Worm (Caenorhabditis elegans) whole organism, mixed stage, embryonic: ENCODE results near the gene drd-50.

ENCODE experiments used
- M03D4.4 ChIP-seq: sonication (generic microtip); optimal IDR thresholded peaks from 2 replicates; lab custom pipeline; 2017; ENCODE audit warnings: mild to moderate bottlenecking, missing genetic modification characterization, missing compliant biosample characterization
- bed-3 ChIP-seq: fragments of 200-800 bp; sonication (Bioruptor generic); optimal IDR thresholded peaks from 3 replicates; lab custom pipeline; 2018; ENCODE audit warnings: mild to moderate bottlenecking, missing genetic modification characterization, moderate library complexity, missing compliant biosample characterization
- blmp-1 ChIP-seq: fragments of 150-350 bp; optimal IDR thresholded peaks from 2 replicates; lab custom pipeline; 2014; ENCODE audit warnings: missing biosample characterization, missing genetic modification characterization
- ceh-39 ChIP-seq: fragments of 150-350 bp; optimal IDR thresholded peaks from 2 replicates; lab custom pipeline; 2014; ENCODE audit warnings: missing biosample characterization, missing genetic modification characterization
- ceh-43 ChIP-seq: fragments of 200-800 bp; sonication (Bioruptor generic); optimal IDR thresholded peaks from 2 replicates; lab custom pipeline; 2018; ENCODE audit warnings: mild to moderate bottlenecking, missing genetic modification characterization, moderate library complexity, missing compliant biosample characterization
- ceh-83 ChIP-seq: fragments of 200-800 bp; sonication (Bioruptor generic); optimal IDR thresholded peaks from 2 replicates; lab custom pipeline; 2018; ENCODE audit warnings: mild to moderate bottlenecking, missing genetic modification characterization, missing compliant biosample characterization
- cnd-1 ChIP-seq: fragments of 200-800 bp; sonication (Bioruptor generic); optimal IDR thresholded peaks from 2 replicates; lab custom pipeline; 2018; ENCODE audit warnings: mild to moderate bottlenecking, missing genetic modification characterization, missing compliant biosample characterization
- drap-1 ChIP-seq: fragments of 200-800 bp; sonication (Bioruptor generic); optimal IDR thresholded peaks from 3 replicates; lab custom pipeline; 2018; ENCODE audit warnings: mild to moderate bottlenecking, missing genetic modification characterization, missing compliant biosample characterization
- elt-1 ChIP-seq: sonication (generic microtip); optimal IDR thresholded peaks from 2 replicates; lab custom pipeline; 2017; ENCODE audit warnings: missing genetic modification characterization, mild to moderate bottlenecking, missing compliant biosample characterization, antibody characterized with exemption, moderate library complexity, borderline replicate concordance; ENCODE audit not compliant: insufficient read depth
- elt-3 ChIP-seq: fragments of 150-350 bp; optimal IDR thresholded peaks from 2 replicates; lab custom pipeline; 2014; ENCODE audit warnings: missing biosample characterization, missing genetic modification characterization
- flh-1 ChIP-seq: fragments of 200-800 bp; sonication (Bioruptor generic); optimal IDR thresholded peaks from 2 replicates; lab custom pipeline; 2018; ENCODE audit warnings: mild to moderate bottlenecking, missing genetic modification characterization, moderate library complexity, missing compliant biosample characterization
- ham-2 ChIP-seq: fragments of 200-800 bp; sonication (Bioruptor generic); optimal IDR thresholded peaks from 2 replicates; lab custom pipeline; 2018; ENCODE audit warnings: mild to moderate bottlenecking, missing genetic modification characterization, missing compliant biosample characterization
- hlh-1 ChIP-seq: fragments of 150-350 bp; optimal IDR thresholded peaks from 2 replicates; lab custom pipeline; 2014; ENCODE audit warnings: missing biosample characterization, missing genetic modification reagents, missing genetic modification characterization
- lin-13 ChIP-seq: fragments of 150-350 bp; optimal IDR thresholded peaks from 2 replicates; lab custom pipeline; 2014; ENCODE audit warnings: missing biosample characterization, missing genetic modification characterization
- lin-32 ChIP-seq: fragments of 200-800 bp; sonication (Bioruptor generic); optimal IDR thresholded peaks from 2 replicates; lab custom pipeline; 2018; ENCODE audit warnings: mild to moderate bottlenecking, missing genetic modification characterization, missing compliant biosample characterization
- mab-5 ChIP-seq: fragments of 150-350 bp; optimal IDR thresholded peaks from 2 replicates; lab custom pipeline; 2014; ENCODE audit warnings: missing biosample characterization, missing genetic modification characterization
- mep-1 ChIP-seq: fragments of 150-350 bp; optimal IDR thresholded peaks from 2 replicates; lab custom pipeline; 2017; ENCODE audit warnings: missing biosample characterization, missing genetic modification reagents, missing genetic modification characterization, inconsistent platforms
- mls-2 ChIP-seq: sonication (generic microtip); optimal IDR thresholded peaks from 2 replicates; lab custom pipeline; 2016; ENCODE audit warnings: mild to moderate bottlenecking, missing genetic modification characterization, moderate library complexity, missing compliant biosample characterization
- nhr-12 ChIP-seq: fragments of 150-350 bp; optimal IDR thresholded peaks from 2 replicates; lab custom pipeline; 2014; ENCODE audit warnings: missing biosample characterization, missing genetic modification characterization
- nhr-2 ChIP-seq: fragments of 150-350 bp; optimal IDR thresholded peaks from 2 replicates; lab custom pipeline; 2014; ENCODE audit warnings: missing biosample characterization, missing genetic modification characterization
- nhr-237 ChIP-seq: fragments of 150-350 bp; optimal IDR thresholded peaks from 2 replicates; lab custom pipeline; 2014; ENCODE audit warnings: missing biosample characterization, missing genetic modification characterization
- nhr-28 ChIP-seq: fragments of 150-350 bp; optimal IDR thresholded peaks from 2 replicates; lab custom pipeline; 2014; ENCODE audit warnings: missing biosample characterization, missing genetic modification characterization
- nhr-76 ChIP-seq: sonication (generic microtip); optimal IDR thresholded peaks from 2 replicates; lab custom pipeline; 2017; ENCODE audit warnings: missing biosample characterization, missing genetic modification characterization
- pha-4 ChIP-seq: fragments of 150-350 bp; optimal IDR thresholded peaks from 2 replicates; lab custom pipeline; 2018; ENCODE audit warnings: missing biosample characterization, missing genetic modification reagents, missing genetic modification characterization
- snpc-4 ChIP-seq: fragments of 150-350 bp; optimal IDR thresholded peaks from 2 replicates; lab custom pipeline; 2014; ENCODE audit warnings: missing biosample characterization, missing genetic modification characterization
- sptf-1 ChIP-seq: sonication (generic microtip); optimal IDR thresholded peaks from 2 replicates; lab custom pipeline; 2017; ENCODE audit warnings: mild to moderate bottlenecking, missing genetic modification characterization, moderate library complexity, missing compliant biosample characterization
- tbx-8 ChIP-seq: fragments of 200-800 bp; sonication (Bioruptor generic); optimal IDR thresholded peaks from 2 replicates; lab custom pipeline; 2018; ENCODE audit warnings: mild to moderate bottlenecking, missing genetic modification characterization, moderate library complexity, missing compliant biosample characterization
- unc-120 ChIP-seq: sonication (generic microtip); optimal IDR thresholded peaks from 2 replicates; lab custom pipeline; 2017; ENCODE audit warnings: missing genetic modification characterization, missing compliant biosample characterization; ENCODE audit not compliant: poor library complexity, severe bottlenecking
- unc-39 ChIP-seq: fragments of 150-350 bp; optimal IDR thresholded peaks from 2 replicates; lab custom pipeline; 2014; ENCODE audit warnings: missing biosample characterization, missing genetic modification characterization
- unc-62 ChIP-seq: fragments of 150-350 bp; optimal IDR thresholded peaks from 2 replicates; lab custom pipeline; 2014; ENCODE audit warnings: missing biosample characterization, missing genetic modification reagents, missing genetic modification characterization
- zip-8 ChIP-seq: fragments of 150-350 bp; optimal IDR thresholded peaks from 2 replicates; lab custom pipeline; 2014; ENCODE audit warnings: missing biosample characterization, missing genetic modification characterization
- ztf-11 ChIP-seq: fragments of 150-350 bp; optimal IDR thresholded peaks from 2 replicates; lab custom pipeline; 2014; ENCODE audit warnings: missing biosample characterization, missing genetic modification characterization

drd-50 gene

DNA sequence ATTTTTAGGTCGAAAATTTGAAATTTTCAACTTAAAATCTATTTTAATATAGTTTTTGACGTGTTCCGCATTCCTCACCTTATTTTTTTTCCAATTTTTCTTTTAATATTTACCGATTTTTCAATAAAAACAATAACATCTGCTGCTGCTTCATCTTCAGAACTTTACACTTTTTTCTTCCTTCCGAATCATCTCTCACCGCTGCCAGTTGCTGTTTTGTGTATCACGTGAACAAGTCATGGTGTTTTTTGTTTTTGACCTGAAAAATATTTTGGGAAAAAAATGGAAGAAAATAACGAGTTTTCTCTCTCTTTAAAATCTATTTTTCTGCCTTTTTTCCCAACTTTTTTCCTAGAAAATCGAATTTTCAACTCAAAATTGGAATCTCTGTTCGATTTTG lies 17.8 kb upstream of the drd-50 start:
- TF ChIP-seq tbx-8 (GFP tag; lab: Kevin White, UChicago) (no peak), hlh-1 (peak; percentile 13)

DNA sequence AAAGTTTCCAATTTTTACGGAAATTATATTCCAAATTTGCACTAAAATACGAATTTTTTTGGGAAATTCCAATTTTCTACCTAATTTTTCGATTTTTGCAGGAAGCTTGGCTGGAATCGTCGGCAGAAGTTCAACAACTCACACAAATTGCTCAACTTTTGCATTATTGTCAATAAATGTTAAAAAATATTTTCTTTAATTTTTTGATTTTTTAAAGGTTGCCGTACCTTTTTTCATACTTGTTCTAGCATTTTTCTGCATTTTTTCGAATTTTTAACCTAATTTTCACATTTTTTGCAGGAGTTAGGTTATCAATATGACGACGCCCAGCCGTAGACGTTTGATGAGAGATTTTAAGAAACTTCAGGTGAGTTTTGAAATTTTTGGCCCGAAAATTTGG lies 14.8 kb upstream of the drd-50 start, which contains the start of gene ubc-1:
ubc-1 (plus strand) TSS at position 301 of the 400 bp plus-strand sequence.
- no peak for TF ChIP-seq nhr-76
- TF ChIP-seq nhr-237 (tag; lab: Kevin White, UChicago): no peak
- TF ChIP-seq nhr-28 (tag; lab: Kevin White, UChicago): no peak
- no peak for TF ChIP-seq unc-120 (tag; lab: Kevin White, UChicago)
- no peak for TF ChIP-seq nhr-12 (tag; lab: Kevin White, UChicago)
- TF ChIP-seq sptf-1 (tag; lab: Kevin White, UChicago): no peak
- no peak for TF ChIP-seq bed-3 (GFP tag; lab: Kevin White, UChicago)
- TF ChIP-seq unc-39 (tag; lab: Kevin White, UChicago): no peak
- no peak for TF ChIP-seq drap-1 (GFP tag; lab: Kevin White, UChicago)
- TF ChIP-seq ztf-11: no peak
- no peak for TF ChIP-seq mep-1 (tag; lab: Kevin White, UChicago)
- TF ChIP-seq mab-5 (tag; lab: Kevin White, UChicago): no peak
- TF ChIP-seq unc-62: no peak
- TF ChIP-seq flh-1 (GFP tag; lab: Kevin White, UChicago): no peak

DNA sequence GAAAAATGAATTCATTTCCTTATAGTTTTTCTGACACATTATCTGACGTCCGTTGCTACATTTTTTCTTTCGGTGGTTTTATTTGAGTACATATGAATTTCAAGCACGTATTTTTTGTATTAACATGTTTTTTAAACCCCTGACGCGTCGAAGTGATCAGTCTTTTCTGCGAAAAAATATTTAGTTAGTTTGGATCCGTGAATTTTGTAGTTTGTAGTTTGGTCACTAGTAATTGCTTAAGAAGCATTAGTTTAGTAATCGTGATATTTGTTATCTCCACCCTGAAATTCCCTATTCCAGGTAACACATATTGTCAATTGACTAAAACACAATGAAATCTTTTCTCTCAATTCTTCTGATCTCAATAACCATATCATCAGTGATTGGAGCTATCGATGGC lies 8.8 kb upstream of the drd-50 start, which contains the start of gene C35B1.7:
C35B1.7 (plus strand) TSS at position 301 of the 400 bp plus-strand sequence.
- TF ChIP-seq blmp-1 (tag; lab: Kevin White, UChicago) (no peak), mls-2 (no peak), nhr-237 (tag; lab: Kevin White, UChicago) (no peak), ceh-83 (GFP tag; lab: Kevin White, UChicago) (no peak), sptf-1 (tag; lab: Kevin White, UChicago) (no peak), nhr-76 (no peak)

ce11 chrIV:4112387-4112786 lies 5.1 kb upstream of the drd-50 start, which contains the start of gene F49F1.14:
Gene F49F1.14, minus strand, starts transcription at chrIV:4112487.
- TF ChIP-seq nhr-76 (no peak), blmp-1 (tag; lab: Kevin White, UChicago) (no peak), bed-3 (GFP tag; lab: Kevin White, UChicago) (no peak), ham-2 (GFP tag; lab: Kevin White, UChicago) (no peak), ceh-43 (GFP tag; lab: Kevin White, UChicago) (no peak), unc-39 (tag; lab: Kevin White, UChicago) (no peak), elt-3 (no peak), pha-4 (tag; lab: Kevin White, UChicago) (no peak), ceh-83 (GFP tag; lab: Kevin White, UChicago) (no peak), mls-2 (no peak), lin-13 (tag; lab: Kevin White, UChicago) (no peak), nhr-28 (tag; lab: Kevin White, UChicago) (no peak), elt-1 (tag; lab: Kevin White, UChicago) (no peak), hlh-1 (no peak), mep-1 (tag; lab: Kevin White, UChicago) (no peak), ceh-39 (tag; lab: Kevin White, UChicago) (no peak), cnd-1 (tag; lab: Kevin White, UChicago) (no peak), M03D4.4 (tag; lab: Kevin White, UChicago) (no peak), nhr-2 (tag; lab: Kevin White, UChicago) (no peak), mab-5 (tag; lab: Kevin White, UChicago) (no peak)

ce11 chrIV:4114526-4114925 lies 3.0 kb upstream of the drd-50 start, which contains the start of gene F49F1.15:
Gene F49F1.15, minus strand, starts transcription at chrIV:4114626.
- TF ChIP-seq zip-8: no peak
- no peak for TF ChIP-seq unc-62
- no peak for TF ChIP-seq nhr-76
- no peak for TF ChIP-seq ceh-39 (tag; lab: Kevin White, UChicago)
- no peak for TF ChIP-seq snpc-4 (tag; lab: Kevin White, UChicago)
- no peak for TF ChIP-seq lin-13 (tag; lab: Kevin White, UChicago)
- TF ChIP-seq unc-120 (tag; lab: Kevin White, UChicago): no peak
- no peak for TF ChIP-seq ham-2 (GFP tag; lab: Kevin White, UChicago)
- TF ChIP-seq flh-1 (GFP tag; lab: Kevin White, UChicago): no peak
- no peak for TF ChIP-seq mab-5 (tag; lab: Kevin White, UChicago)
- TF ChIP-seq unc-39 (tag; lab: Kevin White, UChicago): no peak
- TF ChIP-seq nhr-12 (tag; lab: Kevin White, UChicago): no peak
- TF ChIP-seq elt-1 (tag; lab: Kevin White, UChicago): no peak
- TF ChIP-seq bed-3 (GFP tag; lab: Kevin White, UChicago): no peak
- TF ChIP-seq ceh-83 (GFP tag; lab: Kevin White, UChicago): no peak
- TF ChIP-seq lin-32 (GFP tag; lab: Kevin White, UChicago): no peak
- no peak for TF ChIP-seq nhr-2 (tag; lab: Kevin White, UChicago)
- TF ChIP-seq mep-1 (tag; lab: Kevin White, UChicago): no peak
- TF ChIP-seq blmp-1 (tag; lab: Kevin White, UChicago): no peak
